Fruit fly (Drosophila melanogaster): ENCODE measurements around the gene Mnt.
A peak's percentile ranks its signal among the peaks of the same experiment; 100 is the strongest.

The Mnt gene

dm6 chrX:3672095-3672995, 744 bp downstream of the Mnt start (continued):
- TF ChIP-seq CG12769 (tag; optimal IDR thresholded peaks at IDR 0.05), result no peak
- peak; percentile 17 for TF ChIP-seq Antp (GFP tag; optimal IDR thresholded peaks at IDR 0.05)
- no peak for TF ChIP-seq Vsx1 (GFP tag; optimal IDR thresholded peaks at IDR 0.05)
- no peak for TF ChIP-seq CG14965 (GFP tag; optimal IDR thresholded peaks at IDR 0.05; ENCODE audit: borderline replicate concordance)
- peak; percentile 52; the same call in 1 of the 2 replicates for TF ChIP-seq CG11085 (GFP tag; IDR thresholded peaks at IDR 0.05)
- peak; percentile 46 for TF ChIP-seq CG6689 (GFP tag; IDR thresholded peaks at IDR 0.05)
- TF ChIP-seq NfI (GFP tag; optimal IDR thresholded peaks at IDR 0.05), result peak; percentile 0
- TF ChIP-seq ind (GFP tag; optimal IDR thresholded peaks at IDR 0.05), result peak; percentile 25
- TF ChIP-seq Hr78 (GFP tag; optimal IDR thresholded peaks at IDR 0.05), result peak in 1 of 2 experiments; percentile 30
- TF ChIP-seq otp (GFP tag; IDR thresholded peaks at IDR 0.05), result 0 out of 3 replicates have a peak, but pooled peaks have one; percentile 22
- no peak for TF ChIP-seq CG4282 (GFP tag; optimal IDR thresholded peaks at IDR 0.05)
- TF ChIP-seq CG2120 (GFP tag; optimal IDR thresholded peaks at IDR 0.05), result peak; percentile 88
- peak; percentile 76 for TF ChIP-seq sens (GFP tag)
- peak; percentile 25; the same call in 1 of the 3 replicates for TF ChIP-seq C15 (GFP tag; IDR thresholded peaks at IDR 0.05)
- TF ChIP-seq Drgx (GFP tag; IDR thresholded peaks at IDR 0.05), result peak; percentile 65
- peak; percentile 60; the same call in 1 of the 2 replicates for TF ChIP-seq Taf1 (GFP tag; IDR thresholded peaks at IDR 0.05)
- peak; percentile 28 for TF ChIP-seq CG16815 (GFP tag; optimal IDR thresholded peaks at IDR 0.05)
- peak; percentile 41; the same call in 1 of the 2 replicates for TF ChIP-seq seq (GFP tag; IDR thresholded peaks at IDR 0.05)
- peak; percentile 89 for TF ChIP-seq CG9932 (GFP tag; IDR thresholded peaks at IDR 0.05)
- TF ChIP-seq sug (tag; optimal IDR thresholded peaks at IDR 0.05), result peak; percentile 5
- peak; percentile 39 for TF ChIP-seq Fer3 (tag; optimal IDR thresholded peaks at IDR 0.05)
- TF ChIP-seq ranshi (GFP tag; IDR thresholded peaks at IDR 0.05), result peak; percentile 57; the same call in 1 of the 2 replicates
- TF ChIP-seq Trl (optimal IDR thresholded peaks at IDR 0.05), result peak; percentile 87 to 99
- TF ChIP-seq Trl (GFP tag; optimal IDR thresholded peaks at IDR 0.05), result no peak
- peak in 1 of 2 experiments; percentile 47 for TF ChIP-seq dpn (GFP tag; optimal IDR thresholded peaks at IDR 0.05)
- TF ChIP-seq gro (GFP tag; optimal IDR thresholded peaks at IDR 0.05), result peak; percentile 33
- no peak for TF ChIP-seq CG12236 (GFP tag; optimal IDR thresholded peaks at IDR 0.05)
- TF ChIP-seq so (GFP tag; IDR thresholded peaks at IDR 0.05), result peak; percentile 46; the same call in 1 of the 3 replicates
- TF ChIP-seq vfl (GFP tag; optimal IDR thresholded peaks at IDR 0.05), result peak; percentile 30
- TF ChIP-seq stwl (tag; optimal IDR thresholded peaks at IDR 0.05), result no peak
- peak; percentile 31 for TF ChIP-seq CG18619 (GFP tag; optimal IDR thresholded peaks at IDR 0.05)
- TF ChIP-seq ERR (GFP tag; optimal IDR thresholded peaks at IDR 0.05), result peak; percentile 70
- TF ChIP-seq CG17328 (GFP tag; IDR thresholded peaks at IDR 0.05), result peak; percentile 53
- 0 out of 3 replicates have a peak, but pooled peaks have one; percentile 13 for TF ChIP-seq tgo (GFP tag; IDR thresholded peaks at IDR 0.05)
- TF ChIP-seq nmo (GFP tag; optimal IDR thresholded peaks at IDR 0.05), result peak; percentile 10
- peak; percentile 83 for TF ChIP-seq CG32532 (GFP tag; IDR thresholded peaks at IDR 0.05)
- TF ChIP-seq Dbx (GFP tag; IDR thresholded peaks at IDR 0.05), result peak; percentile 87
- TF ChIP-seq CG13296 (GFP tag; optimal IDR thresholded peaks at IDR 0.05), result peak; percentile 27
- no peak for TF ChIP-seq hkb (optimal IDR thresholded peaks at IDR 0.05)
- no peak for TF ChIP-seq hkb (GFP tag; IDR thresholded peaks at IDR 0.05)
- peak; percentile 12 for TF ChIP-seq CG1792 (GFP tag; optimal IDR thresholded peaks at IDR 0.05)
- no peak for TF ChIP-seq prd (optimal IDR thresholded peaks at IDR 0.05)
- peak; percentile 64; the same call in 2 of the 3 replicates for TF ChIP-seq prd (GFP tag; IDR thresholded peaks at IDR 0.05)
- no peak for TF ChIP-seq sc (optimal IDR thresholded peaks at IDR 0.05)
- no peak for TF ChIP-seq sc (GFP tag; optimal IDR thresholded peaks at IDR 0.05)
- peak; percentile 38; the same call in 1 of the 2 replicates for TF ChIP-seq stc (GFP tag; IDR thresholded peaks at IDR 0.05)
- TF ChIP-seq gcm (GFP tag; optimal IDR thresholded peaks at IDR 0.05), result no peak
- TF ChIP-seq wdn (GFP tag; IDR thresholded peaks at IDR 0.05), result peak; percentile 67
- TF ChIP-seq corto (GFP tag; optimal IDR thresholded peaks at IDR 0.05), result no peak
- peak; percentile 57 for TF ChIP-seq CG4730 (GFP tag; IDR thresholded peaks at IDR 0.05)
